Worm (Caenorhabditis elegans) whole organism, young adult: ENCODE data around the gene srd-25.

Source experiments
- B0261.1 ChIP-seq: sonication (generic microtip); optimal IDR thresholded peaks from 2 replicates; lab custom pipeline; 2016; ENCODE audit warnings: mild to moderate bottlenecking, missing genetic modification characterization, moderate library complexity, missing compliant biosample characterization
- D2030.7 ChIP-seq: fragments of 200-800 bp; sonication (Bioruptor generic); IDR thresholded peaks from 2 replicates; pipeline ENCODE4 v1.3.6; 2022; ENCODE audit warnings: missing genetic modification reagents, missing genetic modification characterization, missing compliant biosample characterization
- F49E8.2 ChIP-seq: sonication (generic microtip); optimal IDR thresholded peaks from 3 replicates; lab custom pipeline; 2017; ENCODE audit warnings: missing genetic modification characterization, mild to moderate bottlenecking, missing compliant biosample characterization, antibody characterized with exemption, moderate library complexity; ENCODE audit not compliant: insufficient read depth
- F57A8.1 ChIP-seq: fragments of 200-800 bp; sonication (Bioruptor generic); optimal IDR thresholded peaks from 2 replicates; lab custom pipeline; 2018; ENCODE audit warnings: mild to moderate bottlenecking, missing genetic modification characterization, moderate library complexity, missing compliant biosample characterization
- Y53F4B.3 ChIP-seq: fragments of 200-800 bp; sonication (Bioruptor generic); IDR thresholded peaks from 2 replicates; pipeline ENCODE4 v1.3.6; 2022; ENCODE audit warnings: missing genetic modification reagents, missing genetic modification characterization, missing compliant biosample characterization
- Y56A3A.18 ChIP-seq: fragments of 200-800 bp; sonication (Bioruptor generic); IDR thresholded peaks from 2 replicates; pipeline ENCODE4 v1.3.6; 2022; ENCODE audit warnings: missing genetic modification reagents, missing genetic modification characterization, missing compliant biosample characterization
- akir-1 ChIP-seq: fragments of 200-800 bp; sonication (Bioruptor generic); optimal IDR thresholded peaks from 2 replicates; lab custom pipeline; 2018; ENCODE audit warnings: mild to moderate bottlenecking, missing genetic modification characterization, moderate library complexity, missing compliant biosample characterization
- aptf-3 ChIP-seq: fragments of 200-800 bp; sonication (Bioruptor generic); IDR thresholded peaks from 2 replicates; pipeline ENCODE4 v1.3.6; 2022; ENCODE audit warnings: missing genetic modification characterization, missing compliant biosample characterization
- athp-1 ChIP-seq: sonication (generic microtip); optimal IDR thresholded peaks from 2 replicates; lab custom pipeline; 2017; ENCODE audit warnings: mild to moderate bottlenecking, missing genetic modification characterization, missing compliant biosample characterization
- attf-5 ChIP-seq: fragments of 200-800 bp; sonication (Bioruptor generic); optimal IDR thresholded peaks from 2 replicates; lab custom pipeline; 2018; ENCODE audit warnings: mild to moderate bottlenecking, missing genetic modification characterization, missing compliant biosample characterization
- bed-2 ChIP-seq: fragments of 200-800 bp; sonication (Bioruptor generic); IDR thresholded peaks from 2 replicates; pipeline ENCODE4 v1.3.6; 2022; ENCODE audit warnings: missing genetic modification reagents, missing genetic modification characterization, missing compliant biosample characterization
- ceh-58 ChIP-seq: fragments of 200-800 bp; sonication (Bioruptor generic); IDR thresholded peaks from 2 replicates; pipeline ENCODE4 v1.3.6; 2022; ENCODE audit warnings: missing genetic modification characterization, missing compliant biosample characterization
- ceh-91 ChIP-seq: fragments of 200-800 bp; sonication (Bioruptor generic); IDR thresholded peaks from 2 replicates; pipeline ENCODE4 v1.3.6; 2022; ENCODE audit warnings: missing genetic modification reagents, missing genetic modification characterization, missing compliant biosample characterization
- die-1 ChIP-seq: sonication (generic microtip); optimal IDR thresholded peaks from 2 replicates; lab custom pipeline; 2016; ENCODE audit warnings: missing genotype, mild to moderate bottlenecking, missing genetic modification characterization, missing compliant biosample characterization
- dox-1 ChIP-seq: fragments of 200-800 bp; sonication (Bioruptor generic); IDR thresholded peaks from 2 replicates; pipeline ENCODE4 v1.3.6; 2022; ENCODE audit warnings: missing genetic modification reagents, missing genetic modification characterization, missing compliant biosample characterization
- dpff-1 ChIP-seq: sonication (generic microtip); optimal IDR thresholded peaks from 2 replicates; lab custom pipeline; 2017; ENCODE audit warnings: mild to moderate bottlenecking, missing genetic modification characterization, missing compliant biosample characterization
- dpl-1 ChIP-seq: fragments of 150-350 bp; optimal IDR thresholded peaks from 2 replicates; lab custom pipeline; 2014; ENCODE audit warnings: missing biosample characterization, missing genetic modification reagents, missing genetic modification characterization
- efl-1 ChIP-seq: fragments of 150-350 bp; optimal IDR thresholded peaks from 2 replicates; lab custom pipeline; 2014; ENCODE audit warnings: missing biosample characterization, missing genetic modification reagents, missing genetic modification characterization
- gei-17 ChIP-seq: fragments of 200-800 bp; sonication (Bioruptor generic); optimal IDR thresholded peaks from 2 replicates; lab custom pipeline; 2018; ENCODE audit warnings: mild to moderate bottlenecking, missing genetic modification characterization, missing compliant biosample characterization
- hmg-20 ChIP-seq: fragments of 200-800 bp; sonication (Bioruptor generic); IDR thresholded peaks from 2 replicates; pipeline ENCODE4 v1.3.6; 2022; ENCODE audit warnings: missing genetic modification reagents, missing genetic modification characterization, missing compliant biosample characterization
- hsf-1 ChIP-seq: fragments of 200-800 bp; sonication (Bioruptor generic); IDR thresholded peaks from 2 replicates; pipeline ENCODE4 v1.3.6; 2022; ENCODE audit warnings: missing genetic modification reagents, missing genetic modification characterization, missing compliant biosample characterization
- lag-1 ChIP-seq: fragments of 200-800 bp; sonication (Bioruptor generic); IDR thresholded peaks from 2 replicates; pipeline ENCODE4 v1.3.6; 2022; ENCODE audit warnings: missing genetic modification reagents, missing genetic modification characterization, missing compliant biosample characterization
- let-526 ChIP-seq: fragments of 200-800 bp; sonication (Bioruptor generic); IDR thresholded peaks from 2 replicates; pipeline ENCODE4 v1.3.6; 2022; ENCODE audit warnings: missing genetic modification reagents, missing genetic modification characterization, missing compliant biosample characterization
- lin-26 ChIP-seq: fragments of 200-800 bp; sonication (Bioruptor generic); IDR thresholded peaks from 2 replicates; pipeline ENCODE4 v1.3.6; 2022; ENCODE audit warnings: missing genetic modification reagents, missing genetic modification characterization, missing compliant biosample characterization
- lin-40 ChIP-seq: sonication (generic microtip); optimal IDR thresholded peaks from 2 replicates; lab custom pipeline; 2016; ENCODE audit warnings: missing genetic modification characterization, mild to moderate bottlenecking, missing compliant biosample characterization, missing genotype, missing genetic modification reagents
- lsl-1 ChIP-seq: fragments of 200-800 bp; sonication (Bioruptor generic); optimal IDR thresholded peaks from 2 replicates; lab custom pipeline; 2018; ENCODE audit warnings: mild to moderate bottlenecking, missing genetic modification characterization, moderate library complexity, missing compliant biosample characterization
- madf-3 ChIP-seq: fragments of 200-800 bp; sonication (Bioruptor generic); IDR thresholded peaks from 2 replicates; pipeline ENCODE4 v1.3.6; 2022; ENCODE audit warnings: missing genetic modification reagents, missing genetic modification characterization, missing compliant biosample characterization
- madf-6 ChIP-seq: fragments of 200-800 bp; sonication (Bioruptor generic); IDR thresholded peaks from 2 replicates; pipeline ENCODE4 v1.3.6; 2022; ENCODE audit warnings: missing genetic modification reagents, missing genetic modification characterization, missing compliant biosample characterization
- madf-8 ChIP-seq: fragments of 200-800 bp; sonication (Bioruptor generic); conservative IDR thresholded peaks from 2 replicates; pipeline ENCODE4 v1.3.6; 2022; ENCODE audit warnings: missing genetic modification reagents, missing genetic modification characterization, missing compliant biosample characterization
- mcd-1 ChIP-seq: fragments of 200-800 bp; sonication (Bioruptor generic); IDR thresholded peaks from 2 replicates; pipeline ENCODE4 v1.3.6; 2022; ENCODE audit warnings: missing genetic modification reagents, missing genetic modification characterization, missing compliant biosample characterization
- nfya-2 ChIP-seq: fragments of 200-800 bp; sonication (Bioruptor generic); IDR thresholded peaks from 2 replicates; pipeline ENCODE4 v1.3.6; 2022; ENCODE audit warnings: missing genetic modification reagents, missing genetic modification characterization, missing compliant biosample characterization
- pbrm-1 ChIP-seq: fragments of 200-800 bp; sonication (Bioruptor generic); IDR thresholded peaks from 2 replicates; pipeline ENCODE4 v1.3.6; 2022; ENCODE audit warnings: missing genetic modification reagents, missing genetic modification characterization, missing compliant biosample characterization
- repo-1 ChIP-seq: sonication (generic microtip); optimal IDR thresholded peaks from 2 replicates; lab custom pipeline; 2017; ENCODE audit warnings: mild to moderate bottlenecking, missing genetic modification characterization, missing compliant biosample characterization
- sea-2 ChIP-seq: fragments of 200-800 bp; sonication (Bioruptor generic); IDR thresholded peaks from 2 replicates; pipeline ENCODE4 v1.3.6; 2022; ENCODE audit warnings: missing genetic modification characterization, missing compliant biosample characterization
- snpc-1.3 ChIP-seq: sonication (generic microtip); optimal IDR thresholded peaks from 2 replicates; lab custom pipeline; 2017; ENCODE audit warnings: missing genetic modification characterization, mild to moderate bottlenecking, missing compliant biosample characterization, antibody characterized with exemption, moderate library complexity, missing genotype, missing genetic modification reagents; ENCODE audit not compliant: insufficient read depth
- snpc-4 ChIP-seq, 5 experiments: fragments of 150-350 bp in 1 of 5; sonication (generic microtip) in 4 of 5; optimal IDR thresholded peaks; 2 replicates each; lab custom pipeline; 2014 to 2018; ENCODE audit warnings: missing genetic modification characterization in 5 of 5, missing biosample characterization in 3 of 5, antibody characterized with exemption in 2 of 5, mild to moderate bottlenecking in 2 of 5, missing compliant biosample characterization in 2 of 5, missing genotype in 2 of 5, moderate library complexity in 2 of 5, missing genetic modification reagents in 1 of 5
- xnd-1 ChIP-seq: sonication (generic microtip); optimal IDR thresholded peaks from 2 replicates; lab custom pipeline; 2016; ENCODE audit warnings: missing genotype, missing genetic modification reagents, missing genetic modification characterization, missing compliant biosample characterization
- ztf-18 ChIP-seq: sonication (generic microtip); optimal IDR thresholded peaks from 2 replicates; lab custom pipeline; 2016; ENCODE audit warnings: missing genotype, mild to moderate bottlenecking, missing genetic modification characterization, missing compliant biosample characterization
- ztf-22 ChIP-seq: fragments of 200-800 bp; sonication (Bioruptor generic); optimal IDR thresholded peaks from 2 replicates; lab custom pipeline; 2018; ENCODE audit warnings: mild to moderate bottlenecking, missing genetic modification characterization, moderate library complexity, missing compliant biosample characterization
- ztf-25 ChIP-seq: fragments of 200-800 bp; sonication (Bioruptor generic); IDR thresholded peaks from 2 replicates; pipeline ENCODE4 v1.3.6; 2022; ENCODE audit warnings: missing genetic modification reagents, missing genetic modification characterization, missing compliant biosample characterization
- ztf-28 ChIP-seq: fragments of 200-800 bp; sonication (Bioruptor generic); IDR thresholded peaks from 2 replicates; pipeline ENCODE4 v1.3.6; 2022; ENCODE audit warnings: missing genetic modification reagents, missing genetic modification characterization, missing compliant biosample characterization
- ztf-3 ChIP-seq: fragments of 200-800 bp; sonication (Bioruptor generic); optimal IDR thresholded peaks from 2 replicates; lab custom pipeline; 2018; ENCODE audit warnings: mild to moderate bottlenecking, missing genetic modification characterization, missing compliant biosample characterization

The srd-25 gene

ce11 chrV:7598269-7598668 lies 33.6 kb upstream of the srd-25 start, which contains the start of gene C50E3.7:
Gene C50E3.7, minus strand, starts transcription at chrV:7598369.
- no peak for TF ChIP-seq F49E8.2
- no peak for TF ChIP-seq gei-17 (GFP tag; lab: Kevin White, UChicago)
- no peak for TF ChIP-seq Y56A3A.18 (GFP tag; lab: Robert Waterston, UW)
- no peak for TF ChIP-seq aptf-3 (GFP tag; lab: Robert Waterston, UW)
- TF ChIP-seq ztf-28 (GFP tag; lab: Robert Waterston, UW) = no peak
- TF ChIP-seq pbrm-1 (GFP tag; lab: Robert Waterston, UW) = no peak

- no peak for TF ChIP-seq nfya-2 (GFP tag; lab: Robert Waterston, UW)
- no peak for TF ChIP-seq lin-40 (tag; lab: Kevin White, UChicago)
Observed at ce11 chrV:7600149-7600548, 31.7 kb upstream of the srd-25 start, which contains the start of gene C50E3.9. Gene C50E3.9, minus strand, starts transcription at chrV:7600249.

ce11 chrV:7601443-7601842 lies 30.4 kb upstream of the srd-25 start, which contains the start of gene scl-26:
Gene scl-26, minus strand, starts transcription at chrV:7601543.
- TF ChIP-seq B0261.1 (tag; lab: Kevin White, UChicago) = no peak
- no peak for TF ChIP-seq snpc-1.3 (tag; lab: Kevin White, UChicago)
- no peak for TF ChIP-seq attf-5 (GFP tag; lab: Kevin White, UChicago)
- TF ChIP-seq F57A8.1 = no peak
- no peak for TF ChIP-seq die-1 (tag; lab: Kevin White, UChicago)
- TF ChIP-seq bed-2 (GFP tag; lab: Robert Waterston, UW) = no peak
- no peak for TF ChIP-seq lag-1 (GFP tag; lab: Robert Waterston, UW)
- TF ChIP-seq hmg-20 (GFP tag; lab: Robert Waterston, UW) = no peak
- no peak for TF ChIP-seq lin-26 (GFP tag; lab: Robert Waterston, UW)
- no peak for TF ChIP-seq ztf-3
- TF ChIP-seq athp-1 (tag; lab: Kevin White, UChicago) = no peak
- no peak for TF ChIP-seq ztf-25 (GFP tag; lab: Robert Waterston, UW)
- no peak for TF ChIP-seq aptf-3 (GFP tag; lab: Robert Waterston, UW)
- no peak for TF ChIP-seq hsf-1 (GFP tag; lab: Robert Waterston, UW)
- TF ChIP-seq dox-1 (GFP tag; lab: Robert Waterston, UW) = no peak
- TF ChIP-seq sea-2 (GFP tag; lab: Robert Waterston, UW) = no peak
- no peak for TF ChIP-seq dpff-1 (tag; lab: Kevin White, UChicago)
- no peak for TF ChIP-seq ceh-58 (GFP tag; lab: Robert Waterston, UW)
- no peak for TF ChIP-seq xnd-1 (tag; lab: Kevin White, UChicago)
- TF ChIP-seq gei-17 (GFP tag; lab: Kevin White, UChicago) = no peak

ce11 chrV:7603404-7603803 lies 28.4 kb upstream of the srd-25 start, which contains the start of gene C50E3.11:
Gene C50E3.11, minus strand, starts transcription at chrV:7603486.
- peak; percentile 28 for TF ChIP-seq dpl-1
- peak; percentile 26; the same call in 1 of the 2 replicates for TF ChIP-seq madf-8 (GFP tag; lab: Robert Waterston, UW)
- peak; percentile 84 for TF ChIP-seq madf-6 (GFP tag; lab: Robert Waterston, UW)
- no peak for TF ChIP-seq hsf-1 (GFP tag; lab: Robert Waterston, UW)
- no peak for TF ChIP-seq akir-1 (GFP tag; lab: Kevin White, UChicago)
- TF ChIP-seq efl-1 (GFP tag; lab: Kevin White, UChicago) = peak; percentile 86

- no peak for TF ChIP-seq snpc-4 (GFP tag; optimal IDR thresholded peaks at IDR 0.05; lab: Kevin White, UChicago)
- no peak for TF ChIP-seq snpc-4 (tag; optimal IDR thresholded peaks at IDR 0.05; lab: Kevin White, UChicago)
- TF ChIP-seq Y53F4B.3 (GFP tag; lab: Robert Waterston, UW) = no peak
- TF ChIP-seq mcd-1 (GFP tag; lab: Robert Waterston, UW) = no peak
- TF ChIP-seq repo-1 = no peak
- no peak for TF ChIP-seq ceh-58 (GFP tag; lab: Robert Waterston, UW)
- TF ChIP-seq ztf-22 (GFP tag; lab: Kevin White, UChicago) = no peak
- no peak for TF ChIP-seq ceh-91 (GFP tag; lab: Robert Waterston, UW)
- no peak for TF ChIP-seq lsl-1
- TF ChIP-seq ztf-18 (tag; lab: Kevin White, UChicago) = no peak
- no peak for TF ChIP-seq let-526
- TF ChIP-seq Y56A3A.18 (GFP tag; lab: Robert Waterston, UW) = no peak
- no peak for TF ChIP-seq D2030.7
- TF ChIP-seq F49E8.2 = no peak
- no peak for TF ChIP-seq madf-3 (GFP tag; lab: Robert Waterston, UW)
Observed at ce11 chrV:7604858-7605257, 27.0 kb upstream of the srd-25 start, which contains the start of gene clec-213. Gene clec-213, plus strand, starts transcription at chrV:7605158.
